Worm (Caenorhabditis elegans): Measurements from ENCODE around the gene btb-8.

Gene btb-8

DNA sequence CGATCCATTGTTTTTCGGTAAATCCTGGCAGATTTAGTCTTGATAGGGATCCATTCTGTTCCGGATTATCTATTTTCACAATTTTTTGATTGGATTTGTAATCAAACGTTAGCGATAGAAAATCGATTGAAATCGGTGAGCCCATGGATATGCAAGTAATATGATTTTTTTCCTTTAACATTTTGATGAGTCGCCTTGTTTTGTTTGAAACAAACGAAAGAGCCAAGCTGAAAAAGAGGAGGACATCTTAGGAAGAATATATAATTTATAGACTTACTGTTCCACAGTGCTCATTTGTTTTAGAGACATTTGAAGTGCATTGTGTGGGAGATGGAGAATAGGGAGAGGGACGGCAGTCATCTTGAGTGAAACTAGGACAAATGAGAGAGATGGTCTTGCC, 33.8 kb upstream of the btb-8 start, which contains the start of the genes fbxb-18 and fbxb-19:
TSS of gene fbxb-18 (minus strand) at position 101 of the 400 bp plus-strand sequence.
TSS of gene fbxb-19 (minus strand) at position 369 of the 400 bp plus-strand sequence.
- TF ChIP-seq ham-2 (GFP tag; optimal IDR thresholded peaks at IDR 0.05) (no peak), ceh-43 (GFP tag; optimal IDR thresholded peaks at IDR 0.05) (no peak), ceh-39 (tag; optimal IDR thresholded peaks at IDR 0.05) (no peak), sem-2 (GFP tag; optimal IDR thresholded peaks at IDR 0.05) (no peak), unc-62 (GFP tag; optimal IDR thresholded peaks at IDR 0.05) (no peak)

DNA sequence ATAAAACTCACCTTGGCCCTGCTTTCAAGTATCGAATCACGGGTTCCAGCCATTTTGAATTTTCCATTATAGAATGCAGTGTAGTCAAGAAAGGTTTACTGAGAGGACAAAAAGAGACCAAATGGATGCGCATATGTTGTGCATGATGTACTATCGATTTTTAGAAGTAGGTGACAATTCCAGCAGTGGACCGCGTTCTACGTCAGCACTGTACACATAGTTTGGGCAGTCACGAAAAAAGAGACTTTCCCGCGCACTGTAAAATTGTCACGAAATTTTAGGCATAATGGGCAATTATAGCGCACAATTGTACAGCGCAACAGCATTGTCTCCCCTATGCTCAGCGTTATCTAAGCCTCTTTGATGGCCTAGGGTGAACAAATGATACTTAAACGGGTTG, 31.6 kb upstream of the btb-8 start, which contains the start of gene fbxc-22:
TSS of gene fbxc-22 (minus strand) at position 101 of the 400 bp plus-strand sequence.
- no peak for TF ChIP-seq nhr-237 (tag; optimal IDR thresholded peaks at IDR 0.05)
- no peak for TF ChIP-seq unc-62 (GFP tag; optimal IDR thresholded peaks at IDR 0.05)
- no peak for TF ChIP-seq lin-13 (tag; optimal IDR thresholded peaks at IDR 0.05)
- TF ChIP-seq unc-39 (tag; optimal IDR thresholded peaks at IDR 0.05), result no peak
- TF ChIP-seq ham-2 (GFP tag; optimal IDR thresholded peaks at IDR 0.05), result no peak
- no peak for TF ChIP-seq unc-120 (tag; optimal IDR thresholded peaks at IDR 0.05; ENCODE audit: poor library complexity, severe bottlenecking)
- TF ChIP-seq drap-1 (GFP tag; optimal IDR thresholded peaks at IDR 0.05), result no peak
- no peak for TF ChIP-seq lin-32 (GFP tag; optimal IDR thresholded peaks at IDR 0.05)
- no peak for TF ChIP-seq sptf-1 (tag; optimal IDR thresholded peaks at IDR 0.05)
- no peak for TF ChIP-seq ces-1 (GFP tag; optimal IDR thresholded peaks at IDR 0.05)
- no peak for TF ChIP-seq cnd-1 (tag; optimal IDR thresholded peaks at IDR 0.05)
- TF ChIP-seq ceh-43 (GFP tag; optimal IDR thresholded peaks at IDR 0.05), result no peak
- TF ChIP-seq nhr-28 (tag; optimal IDR thresholded peaks at IDR 0.05), result no peak
- no peak for TF ChIP-seq mep-1 (tag; optimal IDR thresholded peaks at IDR 0.05)
- no peak for TF ChIP-seq zip-8 (tag; optimal IDR thresholded peaks at IDR 0.05)
- no peak for TF ChIP-seq bed-3 (GFP tag; optimal IDR thresholded peaks at IDR 0.05)
- no peak for TF ChIP-seq elt-1 (tag; optimal IDR thresholded peaks at IDR 0.05; ENCODE audit: borderline replicate concordance, insufficient read depth)
- TF ChIP-seq hlh-1 (tag; optimal IDR thresholded peaks at IDR 0.05), result no peak
- no peak for TF ChIP-seq pha-4 (tag; optimal IDR thresholded peaks at IDR 0.05)
- TF ChIP-seq lsy-2 (tag; optimal IDR thresholded peaks at IDR 0.05), result no peak

DNA sequence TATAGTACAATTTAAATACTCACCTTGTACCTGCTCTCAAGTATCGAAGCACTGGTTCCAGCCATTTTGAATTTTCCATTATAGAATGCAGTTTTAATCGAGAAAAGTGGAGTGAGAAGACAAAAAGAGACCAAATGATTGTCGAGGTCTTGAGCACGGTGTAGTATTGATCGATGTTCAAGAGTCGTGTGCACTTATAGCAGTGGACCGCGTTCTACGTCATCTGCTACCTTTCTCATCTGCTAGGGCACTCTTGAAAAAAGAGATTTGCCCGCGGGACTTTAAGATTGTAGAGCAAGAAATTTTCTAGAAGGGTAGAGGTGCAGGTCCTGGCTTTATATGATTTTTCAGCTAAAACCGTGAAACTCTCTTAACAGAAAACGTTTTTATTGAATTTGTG, 29.7 kb upstream of the btb-8 start, which contains the start of gene fbxc-21:
TSS of gene fbxc-21 (minus strand) at position 101 of the 400 bp plus-strand sequence.
- TF ChIP-seq M03D4.4 (tag; optimal IDR thresholded peaks at IDR 0.05) (no peak), nhr-2 (tag; optimal IDR thresholded peaks at IDR 0.05) (no peak), bed-3 (GFP tag; optimal IDR thresholded peaks at IDR 0.05) (no peak), mab-5 (tag; optimal IDR thresholded peaks at IDR 0.05) (no peak), mls-2 (tag; optimal IDR thresholded peaks at IDR 0.05) (no peak), lin-32 (GFP tag; optimal IDR thresholded peaks at IDR 0.05) (no peak), ceh-83 (GFP tag; optimal IDR thresholded peaks at IDR 0.05) (no peak), lin-13 (tag; optimal IDR thresholded peaks at IDR 0.05) (no peak), sptf-1 (tag; optimal IDR thresholded peaks at IDR 0.05) (no peak), ceh-39 (tag; optimal IDR thresholded peaks at IDR 0.05) (no peak), mep-1 (tag; optimal IDR thresholded peaks at IDR 0.05) (no peak)

DNA sequence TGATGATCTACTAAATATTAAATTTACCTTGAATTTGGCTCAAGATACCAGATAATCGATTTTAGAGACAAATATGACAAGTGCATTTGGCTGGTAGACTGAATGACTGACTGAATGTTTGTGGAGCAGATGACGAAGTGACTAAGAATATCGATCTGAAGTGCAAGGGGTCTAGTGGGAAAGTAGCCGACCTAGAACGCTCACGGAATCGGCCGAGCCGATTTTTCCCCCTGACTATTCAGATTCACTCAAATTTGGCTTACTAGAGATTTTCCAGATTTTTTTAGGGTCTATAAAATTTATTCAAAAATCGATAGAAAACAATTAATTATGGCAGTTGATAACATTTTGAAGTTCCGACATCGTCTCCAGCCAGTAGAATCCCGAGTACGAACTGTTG, 28.0 kb upstream of the btb-8 start, which contains the start of gene fbxc-26:
TSS of gene fbxc-26 (minus strand) at position 101 of the 400 bp plus-strand sequence.
- TF ChIP-seq mab-5 (tag; optimal IDR thresholded peaks at IDR 0.05), result no peak
- TF ChIP-seq elt-1 (tag; optimal IDR thresholded peaks at IDR 0.05; ENCODE audit: borderline replicate concordance, insufficient read depth), result no peak
- no peak for TF ChIP-seq cnd-1 (tag; optimal IDR thresholded peaks at IDR 0.05)
- TF ChIP-seq flh-1 (GFP tag; optimal IDR thresholded peaks at IDR 0.05), result no peak
- no peak for TF ChIP-seq unc-62 (GFP tag; optimal IDR thresholded peaks at IDR 0.05)
- TF ChIP-seq sptf-1 (tag; optimal IDR thresholded peaks at IDR 0.05), result no peak
- TF ChIP-seq snpc-4 (tag; optimal IDR thresholded peaks at IDR 0.05), result no peak
- no peak for TF ChIP-seq nhr-2 (tag; optimal IDR thresholded peaks at IDR 0.05)
- no peak for TF ChIP-seq ztf-11 (tag; optimal IDR thresholded peaks at IDR 0.05)
- TF ChIP-seq ceh-39 (tag; optimal IDR thresholded peaks at IDR 0.05), result no peak
- TF ChIP-seq lsy-2 (tag; optimal IDR thresholded peaks at IDR 0.05), result no peak
- TF ChIP-seq unc-120 (tag; optimal IDR thresholded peaks at IDR 0.05; ENCODE audit: poor library complexity, severe bottlenecking), result no peak

DNA sequence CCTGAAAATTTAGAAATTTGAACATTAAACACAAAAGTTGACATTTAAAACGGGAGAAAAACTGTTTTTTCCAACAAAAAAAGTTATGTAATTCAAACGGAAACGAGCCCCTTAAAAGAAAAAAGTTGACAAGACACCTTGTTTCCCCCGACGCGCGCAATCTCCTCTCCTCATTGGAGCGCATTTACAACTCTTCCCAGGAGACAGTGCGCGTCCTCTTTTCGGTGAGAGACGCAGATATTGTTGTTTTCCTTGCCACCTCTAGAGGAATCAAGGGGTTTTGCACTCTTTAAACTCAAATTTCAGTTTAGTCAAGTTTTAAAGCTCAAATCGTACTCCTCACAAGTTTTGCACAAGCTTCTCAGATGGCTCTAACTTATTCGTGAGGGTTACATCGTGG, 26.7 kb upstream of the btb-8 start, which contains the start of gene F58E1.13:
TSS of gene F58E1.13 (minus strand) at position 12 of the 400 bp plus-strand sequence.
- no peak for TF ChIP-seq nhr-76 (tag; optimal IDR thresholded peaks at IDR 0.05)
- no peak for TF ChIP-seq ztf-11 (tag; optimal IDR thresholded peaks at IDR 0.05)
- TF ChIP-seq elt-1 (tag; optimal IDR thresholded peaks at IDR 0.05; ENCODE audit: borderline replicate concordance, insufficient read depth), result no peak
- TF ChIP-seq ham-2 (GFP tag; optimal IDR thresholded peaks at IDR 0.05), result no peak
- no peak for TF ChIP-seq sptf-1 (tag; optimal IDR thresholded peaks at IDR 0.05)
- TF ChIP-seq tbx-8 (GFP tag; optimal IDR thresholded peaks at IDR 0.05), result no peak
